Fruit fly (Drosophila melanogaster) whole organism, embryonic: ENCODE measurements around the gene Scgbeta.

Source experiments
- Abd-B ChIP-seq: fragments of 200-800 bp; sonication (Bioruptor generic); optimal IDR thresholded peaks from 2 replicates; lab custom pipeline; 2018; ENCODE audit warnings: missing biosample characterization, mild to moderate bottlenecking, missing genetic modification characterization, moderate library complexity
- CG10274 ChIP-seq: fragments of 200-800 bp; sonication (Bioruptor generic); optimal IDR thresholded peaks from 3 replicates; lab custom pipeline; 2017; ENCODE audit warnings: missing biosample characterization, mild to moderate bottlenecking, missing genetic modification characterization
- CG11398 ChIP-seq: fragments of 200-800 bp; sonication (Bioruptor generic); optimal IDR thresholded peaks from 2 replicates; lab custom pipeline; 2016; ENCODE audit warnings: missing biosample characterization, missing genetic modification characterization
- CG12104 ChIP-seq: fragments of 200-800 bp; sonication (Bioruptor generic); optimal IDR thresholded peaks from 3 replicates; lab custom pipeline; 2016; ENCODE audit warnings: missing biosample characterization, missing genetic modification characterization
- CG12219 ChIP-seq: fragments of 200-800 bp; sonication (Bioruptor generic); optimal IDR thresholded peaks from 3 replicates; lab custom pipeline; 2018; ENCODE audit warnings: missing biosample characterization, mild to moderate bottlenecking, missing genetic modification characterization
- CG14441 ChIP-seq: fragments of 200-800 bp; sonication (Bioruptor generic); IDR thresholded peaks from 2 replicates; pipeline ENCODE4 v1.3.6; 2022; ENCODE audit warnings: missing biosample characterization, missing genetic modification characterization
- CG14710 ChIP-seq: fragments of 200-800 bp; sonication (Bioruptor generic); optimal IDR thresholded peaks from 3 replicates; lab custom pipeline; 2019; ENCODE audit warnings: missing biosample characterization, mild to moderate bottlenecking, missing genetic modification characterization, moderate library complexity
- CG1602 ChIP-seq: fragments of 200-800 bp; sonication (Bioruptor generic); optimal IDR thresholded peaks from 3 replicates; lab custom pipeline; 2016; ENCODE audit warnings: missing biosample characterization, missing genetic modification characterization
- CG17802 ChIP-seq: fragments of 200-800 bp; sonication (Bioruptor generic); optimal IDR thresholded peaks from 2 replicates; lab custom pipeline; 2018; ENCODE audit warnings: missing biosample characterization, mild to moderate bottlenecking, missing genetic modification characterization, moderate library complexity
- CG18011 ChIP-seq: fragments of 200-800 bp; sonication (Bioruptor generic); optimal IDR thresholded peaks from 2 replicates; lab custom pipeline; 2017; ENCODE audit warnings: missing biosample characterization, missing genetic modification characterization, mild to moderate bottlenecking, moderate library complexity, missing genotype
- CG1832 ChIP-seq: fragments of 200-800 bp; sonication (Bioruptor generic); optimal IDR thresholded peaks from 2 replicates; lab custom pipeline; 2017; ENCODE audit warnings: missing biosample characterization, mild to moderate bottlenecking, missing genetic modification characterization, inconsistent platforms
- CG2875 ChIP-seq: fragments of 200-800 bp; sonication (Bioruptor generic); optimal IDR thresholded peaks from 2 replicates; lab custom pipeline; 2017; ENCODE audit warnings: missing biosample characterization, mild to moderate bottlenecking, missing genetic modification characterization, missing genetic modification reagents
- CG33557 ChIP-seq: fragments of 200-800 bp; sonication (Bioruptor generic); optimal IDR thresholded peaks from 2 replicates; lab custom pipeline; 2019; ENCODE audit warnings: missing biosample characterization, mild to moderate bottlenecking, missing genetic modification characterization, moderate library complexity
- CG34376 ChIP-seq: fragments of 200-800 bp; sonication (Bioruptor generic); optimal IDR thresholded peaks from 2 replicates; lab custom pipeline; 2018; ENCODE audit warnings: missing biosample characterization, mild to moderate bottlenecking, missing genetic modification characterization
- CG4360 ChIP-seq: fragments of 200-800 bp; sonication (Bioruptor generic); IDR thresholded peaks from 2 replicates; pipeline ENCODE4 v1.3.6; 2022; ENCODE audit warnings: missing biosample characterization, missing genetic modification characterization
- CG4424 ChIP-seq: fragments of 200-800 bp; sonication (Bioruptor generic); optimal IDR thresholded peaks from 3 replicates; lab custom pipeline; 2016; ENCODE audit warnings: missing biosample characterization, missing genetic modification characterization
- CG4617 ChIP-seq: fragments of 200-800 bp; sonication (Bioruptor generic); optimal IDR thresholded peaks from 3 replicates; lab custom pipeline; 2016; ENCODE audit warnings: missing biosample characterization, missing genetic modification characterization, borderline replicate concordance
- CG8478 ChIP-seq: fragments of >200 bp; optimal IDR thresholded peaks from 2 replicates; lab custom pipeline; 2018
- CG8944 ChIP-seq: fragments of 200-800 bp; sonication (Bioruptor generic); optimal IDR thresholded peaks from 3 replicates; lab custom pipeline; 2016; ENCODE audit warnings: missing biosample characterization, missing genetic modification characterization
- CG9932 ChIP-seq: fragments of 200-800 bp; sonication (Bioruptor generic); IDR thresholded peaks from 2 replicates; pipeline ENCODE4 v1.3.6; 2022; ENCODE audit warnings: missing biosample characterization, missing genetic modification characterization
- CHES-1-like ChIP-seq: fragments of 200-800 bp; sonication (Bioruptor generic); optimal IDR thresholded peaks from 2 replicates; lab custom pipeline; 2016; ENCODE audit warnings: missing biosample characterization, missing genetic modification characterization
- CTCF ChIP-seq: fragments of 200-800 bp; sonication (Bioruptor generic); optimal IDR thresholded peaks from 2 replicates; lab custom pipeline; 2017; ENCODE audit warnings: missing biosample characterization, mild to moderate bottlenecking, missing genetic modification characterization, moderate library complexity
- CoRest ChIP-seq: fragments of 200-800 bp; sonication (Bioruptor generic); optimal IDR thresholded peaks from 3 replicates; lab custom pipeline; 2018; ENCODE audit warnings: missing biosample characterization, mild to moderate bottlenecking, missing genetic modification characterization, moderate library complexity
- Dbx ChIP-seq: fragments of 200-800 bp; sonication (Bioruptor generic); IDR thresholded peaks from 3 replicates; pipeline ENCODE4 v1.3.6; 2022; ENCODE audit warnings: missing biosample characterization, missing genetic modification characterization
- Deaf1 ChIP-seq: fragments of 200-800 bp; optimal IDR thresholded peaks from 3 replicates; lab custom pipeline; 2019; ENCODE audit warnings: missing biosample characterization, mild to moderate bottlenecking, missing genetic modification characterization, moderate library complexity
- Drgx ChIP-seq: fragments of 200-800 bp; sonication (Bioruptor generic); IDR thresholded peaks from 2 replicates; pipeline ENCODE4 v1.3.6; 2022; ENCODE audit warnings: missing biosample characterization, missing genetic modification characterization
- Fer2 ChIP-seq: fragments of 200-800 bp; sonication (Bioruptor generic); optimal IDR thresholded peaks from 2 replicates; lab custom pipeline; 2018; ENCODE audit warnings: missing biosample characterization, mild to moderate bottlenecking, missing genetic modification characterization, moderate library complexity
- Lhr ChIP-seq: fragments of 200-800 bp; sonication (Bioruptor generic); optimal IDR thresholded peaks from 3 replicates; lab custom pipeline; 2017; ENCODE audit warnings: mild to moderate bottlenecking, missing biosample characterization, missing genetic modification reagents, missing genetic modification characterization
- MBD-R2 ChIP-seq: fragments of 200-800 bp; sonication (Bioruptor generic); IDR thresholded peaks from 2 replicates; pipeline ENCODE4 v1.3.6; 2022; ENCODE audit warnings: missing biosample characterization, missing genetic modification characterization
- MESR4 ChIP-seq: fragments of 200-800 bp; sonication (Bioruptor generic); optimal IDR thresholded peaks from 2 replicates; lab custom pipeline; 2018; ENCODE audit warnings: missing biosample characterization, mild to moderate bottlenecking, missing genetic modification characterization, moderate library complexity
- Nf-YB ChIP-seq: fragments of 200-800 bp; sonication (Bioruptor generic); optimal IDR thresholded peaks from 3 replicates; lab custom pipeline; 2019; ENCODE audit warnings: missing biosample characterization, mild to moderate bottlenecking, missing genetic modification characterization, moderate library complexity
- Ravus ChIP-seq: fragments of 200-800 bp; sonication (Bioruptor generic); IDR thresholded peaks from 2 replicates; pipeline ENCODE4 v1.3.6; 2022; ENCODE audit warnings: missing biosample characterization, missing genetic modification characterization
- Rx ChIP-seq: fragments of 200-800 bp; sonication (Bioruptor generic); IDR thresholded peaks from 2 replicates; pipeline ENCODE4 v1.3.6; 2022; ENCODE audit warnings: missing biosample characterization, missing genetic modification characterization
- Scr ChIP-seq: fragments of 200-800 bp; sonication (Bioruptor generic); IDR thresholded peaks from 2 replicates; pipeline ENCODE4 v1.3.6; 2022; ENCODE audit warnings: missing biosample characterization, missing genetic modification characterization; ENCODE audit not compliant: partially characterized antibody
- Sry-β ChIP-seq: fragments of 200-800 bp; sonication (Bioruptor generic); optimal IDR thresholded peaks from 2 replicates; lab custom pipeline; 2018; ENCODE audit warnings: missing biosample characterization, mild to moderate bottlenecking, missing genetic modification characterization, moderate library complexity
- cg ChIP-seq: fragments of 200-800 bp; sonication (Bioruptor generic); optimal IDR thresholded peaks from 3 replicates; lab custom pipeline; 2019; ENCODE audit warnings: missing biosample characterization, mild to moderate bottlenecking, missing genetic modification characterization, moderate library complexity
- chn ChIP-seq: fragments of 200-800 bp; sonication (Bioruptor generic); optimal IDR thresholded peaks from 2 replicates; lab custom pipeline; 2016; ENCODE audit warnings: missing biosample characterization, missing genetic modification characterization
- dpn ChIP-seq, 2 experiments: fragments of 200-800 bp; sonication (Bioruptor generic); optimal IDR thresholded peaks; 3 replicates each; lab custom pipeline; 2016; ENCODE audit warnings: missing biosample characterization in 2 of 2, missing genetic modification characterization in 2 of 2
- eyg ChIP-seq: fragments of 200-800 bp; sonication (Bioruptor generic); optimal IDR thresholded peaks from 3 replicates; lab custom pipeline; 2016; ENCODE audit warnings: missing biosample characterization, missing genetic modification characterization
- jigr1 ChIP-seq: fragments of 200-800 bp; sonication (Bioruptor generic); IDR thresholded peaks from 3 replicates; pipeline ENCODE4 v1.3.6; 2022; ENCODE audit warnings: missing biosample characterization, missing genetic modification characterization
- klu ChIP-seq: fragments of 200-800 bp; sonication (Bioruptor generic); IDR thresholded peaks from 2 replicates; pipeline ENCODE4 v1.3.6; 2022; ENCODE audit warnings: missing biosample characterization, missing genetic modification characterization
- lilli ChIP-seq: fragments of 200-800 bp; sonication (Bioruptor generic); optimal IDR thresholded peaks from 3 replicates; lab custom pipeline; 2016; ENCODE audit warnings: missing biosample characterization, missing genetic modification characterization
- nerfin-2 ChIP-seq: fragments of 200-800 bp; sonication (Bioruptor generic); IDR thresholded peaks from 2 replicates; pipeline ENCODE4 v1.3.6; 2022; ENCODE audit warnings: missing biosample characterization, missing genetic modification characterization; ENCODE audit not compliant: partially characterized antibody
- prd ChIP-seq, 3 experiments: fragments of >200 bp in 2 of 3; fragments of 200-800 bp in 1 of 3; sonication (Bioruptor generic) in 1 of 3; optimal IDR thresholded peaks in 2 of 3; IDR thresholded peaks in 1 of 3; 2 replicates in 2 of 3; 3 replicates in 1 of 3; pipeline versions ENCODE4 v1.3.6 to Lab custom; 2017 to 2022; ENCODE audit warnings: missing biosample characterization in 1 of 3, missing genetic modification characterization in 1 of 3
- stwl ChIP-seq: fragments of 200-800 bp; sonication (Bioruptor generic); optimal IDR thresholded peaks from 3 replicates; lab custom pipeline; 2018; ENCODE audit warnings: missing biosample characterization, mild to moderate bottlenecking, missing genetic modification characterization, moderate library complexity
- tll ChIP-seq, 2 experiments: fragments of 200-800 bp in 1 of 2; fragments of >200 bp in 1 of 2; sonication (Bioruptor generic) in 1 of 2; optimal IDR thresholded peaks; 2 replicates each; lab custom pipeline; 2017 to 2019; ENCODE audit warnings: missing biosample characterization in 2 of 2, missing genetic modification characterization in 2 of 2, mild to moderate bottlenecking in 1 of 2, moderate library complexity in 1 of 2
- tna ChIP-seq: fragments of 200-800 bp; sonication (Bioruptor generic); IDR thresholded peaks from 2 replicates; pipeline ENCODE4 v1.3.6; 2022; ENCODE audit warnings: missing biosample characterization, missing genetic modification characterization; ENCODE audit not compliant: partially characterized antibody
- twi ChIP-seq: fragments of 200-800 bp; optimal IDR thresholded peaks from 2 replicates; lab custom pipeline; 2019; ENCODE audit warnings: missing biosample characterization, mild to moderate bottlenecking, missing genetic modification characterization, moderate library complexity
- usp ChIP-seq: fragments of >200 bp; optimal IDR thresholded peaks from 2 replicates; lab custom pipeline; 2017; ENCODE audit warnings: missing biosample characterization, missing genetic modification characterization
- zf30C ChIP-seq: fragments of 200-800 bp; sonication (Bioruptor generic); optimal IDR thresholded peaks from 3 replicates; lab custom pipeline; 2018; ENCODE audit warnings: missing biosample characterization, mild to moderate bottlenecking, missing genetic modification characterization

The Scgbeta gene

dm6 chr3R:12422379-12422975 is at the start of gene Scgbeta, which contains the start of gene CG17202 (continued):
- TF ChIP-seq CG12219: no peak
- TF ChIP-seq Rx (GFP tag; lab: Robert Waterston, UW): no peak
- no peak for TF ChIP-seq Nf-YB (GFP tag; lab: Kevin White, UChicago)
- TF ChIP-seq Drgx (GFP tag; lab: Robert Waterston, UW): no peak
- TF ChIP-seq CG9932 (GFP tag; lab: Robert Waterston, UW): peak; percentile 56
- peak; percentile 40 for TF ChIP-seq CG34376 (GFP tag; lab: Kevin White, UChicago)
- no peak for TF ChIP-seq nerfin-2 (GFP tag; lab: Robert Waterston, UW)
- TF ChIP-seq prd (optimal IDR thresholded peaks at IDR 0.05; lab: Kevin White, UChicago): no peak
- TF ChIP-seq prd (GFP tag; IDR thresholded peaks at IDR 0.05; lab: Robert Waterston, UW): no peak
- TF ChIP-seq stwl (tag; lab: Kevin White, UChicago): peak; percentile 41
- peak in 1 of 2 experiments; percentile 17 for TF ChIP-seq dpn (GFP tag; optimal IDR thresholded peaks at IDR 0.05; lab: Kevin White, UChicago)
- peak; percentile 21 for TF ChIP-seq CHES-1-like (GFP tag; lab: Kevin White, UChicago)
- no peak for TF ChIP-seq usp (GFP tag; lab: Kevin White, UChicago)
- no peak for TF ChIP-seq eyg
- TF ChIP-seq CG14710: peak; percentile 73
- TF ChIP-seq CG17802: no peak
- peak in 1 of 2 experiments; percentile 44 for TF ChIP-seq tll (GFP tag; optimal IDR thresholded peaks at IDR 0.05; lab: Kevin White, UChicago)
- TF ChIP-seq CG2875 (GFP tag; lab: Kevin White, UChicago): no peak
- TF ChIP-seq CG1832 (GFP tag; lab: Kevin White, UChicago): no peak
- TF ChIP-seq lilli (GFP tag; lab: Kevin White, UChicago): peak; percentile 49
- no peak for TF ChIP-seq zf30C (GFP tag; lab: Kevin White, UChicago)
- no peak for TF ChIP-seq CG8478 (lab: Kevin White, UChicago)
- no peak for TF ChIP-seq CG14441
- no peak for TF ChIP-seq Abd-B (GFP tag; lab: Kevin White, UChicago)
- peak; percentile 54 for TF ChIP-seq CoRest (tag; lab: Kevin White, UChicago)
- 0 out of 3 replicates have a peak, but pooled peaks have one; percentile 27 for TF ChIP-seq Dbx (GFP tag; lab: Robert Waterston, UW)
- no peak for TF ChIP-seq cg (GFP tag; lab: Kevin White, UChicago)
- TF ChIP-seq chn: no peak
- no peak for TF ChIP-seq jigr1 (GFP tag; lab: Robert Waterston, UW)
- TF ChIP-seq CG8944 (GFP tag; lab: Kevin White, UChicago): peak; percentile 25
- TF ChIP-seq MESR4 (GFP tag; lab: Kevin White, UChicago): peak; percentile 75
- no peak for TF ChIP-seq CG12104
- no peak for TF ChIP-seq Fer2
- no peak for TF ChIP-seq Sry-β (GFP tag; lab: Kevin White, UChicago)
- no peak for TF ChIP-seq CG1602 (GFP tag; lab: Kevin White, UChicago)
- no peak for TF ChIP-seq Scr (GFP tag; lab: Robert Waterston, UW)
- TF ChIP-seq MBD-R2 (GFP tag; lab: Robert Waterston, UW): peak; percentile 95
- no peak for TF ChIP-seq CG33557 (GFP tag; lab: Kevin White, UChicago)
- TF ChIP-seq twi (tag; lab: Kevin White, UChicago): no peak
- TF ChIP-seq Deaf1 (tag; lab: Kevin White, UChicago): no peak
- no peak for TF ChIP-seq CG10274 (GFP tag; lab: Kevin White, UChicago)
- no peak for TF ChIP-seq tna (GFP tag; lab: Robert Waterston, UW)
- no peak for TF ChIP-seq CTCF (GFP tag; lab: Kevin White, UChicago)
- TF ChIP-seq CG4360: no peak
- TF ChIP-seq klu (GFP tag; lab: Robert Waterston, UW): no peak
- no peak for TF ChIP-seq CG4424 (GFP tag; lab: Kevin White, UChicago)
- TF ChIP-seq Ravus: no peak
- TF ChIP-seq CG11398 (GFP tag; lab: Kevin White, UChicago): peak; percentile 2
- peak; percentile 76 for TF ChIP-seq Lhr (GFP tag; lab: Kevin White, UChicago)
- TF ChIP-seq CG4617 (GFP tag; lab: Kevin White, UChicago): peak; percentile 84
- no peak for TF ChIP-seq CG18011 (GFP tag; lab: Kevin White, UChicago)
